Worm (Caenorhabditis elegans): ENCODE results near the gene R08F11.7.

Gene R08F11.7

DNA sequence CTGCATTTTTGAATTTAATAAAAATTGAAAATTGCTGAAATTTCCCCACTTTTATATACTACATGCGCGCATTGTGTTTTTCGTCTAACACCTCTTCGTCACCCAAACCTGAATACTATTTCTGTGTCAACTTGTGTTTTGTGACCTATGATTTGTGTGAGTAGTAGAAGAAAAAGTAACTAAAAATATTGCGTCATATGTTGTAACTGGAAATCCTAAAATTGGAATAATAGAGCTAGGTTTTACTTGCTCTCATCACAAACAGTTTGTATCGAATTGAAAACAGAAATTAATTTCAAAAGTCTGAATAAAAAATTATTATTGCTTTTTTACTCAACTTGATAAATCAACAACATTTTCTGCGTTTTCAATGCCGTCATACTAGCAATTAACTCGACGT lies 15.6 kb downstream of the R08F11.7 start, which contains the start of gene R08F11.4:
Gene R08F11.4 (minus strand): TSS at position 29 of the 400 bp plus-strand sequence.
- TF ChIP-seq nhr-129 (tag; optimal IDR thresholded peaks at IDR 0.05) (peak; percentile 98), fos-1 (tag; optimal IDR thresholded peaks at IDR 0.05) (peak; percentile 5), lin-39 (tag; optimal IDR thresholded peaks at IDR 0.05) (no peak), nhr-10 (tag; optimal IDR thresholded peaks at IDR 0.05) (no peak)

DNA sequence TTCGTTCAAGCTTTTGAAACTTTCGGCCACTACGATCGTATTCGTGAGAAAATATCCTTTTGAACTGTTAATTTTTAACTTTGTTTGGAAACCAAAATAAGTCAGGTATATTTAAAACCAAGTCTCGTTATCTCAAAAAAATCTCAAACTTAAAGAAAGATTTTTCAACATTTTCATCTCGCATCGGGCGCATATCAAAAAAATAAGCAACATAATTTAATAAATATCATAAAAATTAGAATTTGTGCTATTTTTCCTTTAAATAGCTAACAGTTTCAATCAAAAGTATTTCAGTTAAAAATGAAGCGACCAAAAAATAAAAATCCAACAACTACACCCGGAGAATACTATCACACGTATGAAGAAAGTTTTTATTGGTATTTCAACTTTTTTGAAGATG lies 16.1 kb downstream of the R08F11.7 start, which contains the start of gene srw-7:
Gene srw-7 (plus strand): TSS at position 301 of the 400 bp plus-strand sequence.
- TF ChIP-seq unc-55 (GFP tag; optimal IDR thresholded peaks at IDR 0.05): no peak
- no peak for TF ChIP-seq nhr-237 (tag; optimal IDR thresholded peaks at IDR 0.05)
- no peak for TF ChIP-seq nhr-21 (tag; optimal IDR thresholded peaks at IDR 0.05)
- TF ChIP-seq zag-1 (tag; optimal IDR thresholded peaks at IDR 0.05): no peak
- no peak for TF ChIP-seq ZK546.5 (tag; optimal IDR thresholded peaks at IDR 0.05)

DNA sequence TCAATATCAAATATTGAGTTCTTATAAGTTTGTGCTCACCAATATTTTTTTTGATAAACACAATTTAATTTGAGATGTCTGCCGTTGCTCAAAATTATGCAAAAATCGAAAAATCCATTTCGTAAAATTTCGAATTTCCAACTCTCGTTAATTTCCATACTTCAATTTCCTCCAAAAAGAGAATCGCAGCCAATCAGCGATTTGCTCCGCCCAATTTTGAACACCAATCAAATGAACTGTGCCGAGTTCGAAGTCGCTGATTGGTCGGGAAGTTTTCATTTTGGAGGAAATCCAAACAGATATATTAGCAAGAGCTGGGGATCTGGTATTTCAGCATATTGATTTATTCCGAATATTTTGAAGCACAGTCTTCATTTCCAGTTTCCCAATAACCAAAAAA lies 18.0 kb downstream of the R08F11.7 start:
- TF ChIP-seq unc-39 (tag; optimal IDR thresholded peaks at IDR 0.05): no peak

DNA sequence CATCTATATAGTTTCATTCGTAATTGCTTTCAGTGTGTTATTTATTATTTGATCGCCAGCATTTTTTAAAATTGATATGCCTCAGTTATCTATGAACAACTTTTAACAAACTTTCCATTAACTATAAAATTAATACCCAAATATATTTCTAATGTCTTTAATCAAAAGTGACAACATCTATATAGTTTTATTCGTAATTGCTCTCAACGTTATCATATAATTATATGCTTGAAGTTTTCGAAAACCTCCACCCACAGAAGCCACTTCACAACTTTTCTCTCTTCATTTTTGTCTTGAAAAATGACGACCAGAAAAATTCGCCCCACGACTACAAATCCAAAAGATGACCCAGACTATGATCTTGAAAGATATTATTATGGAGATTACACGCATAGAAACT lies 18.5 kb downstream of the R08F11.7 start, which contains the start of gene srw-6:
Gene srw-6 (plus strand): TSS at position 301 of the 400 bp plus-strand sequence.
- no peak for TF ChIP-seq aly-2 (tag; optimal IDR thresholded peaks at IDR 0.05)
- no peak for TF ChIP-seq nhr-129 (tag; optimal IDR thresholded peaks at IDR 0.05)
- no peak for TF ChIP-seq nhr-11 (tag; optimal IDR thresholded peaks at IDR 0.05)
- TF ChIP-seq lsy-2 (tag; optimal IDR thresholded peaks at IDR 0.05): no peak
- TF ChIP-seq nhr-21 (tag; optimal IDR thresholded peaks at IDR 0.05): no peak
- no peak for TF ChIP-seq nhr-237 (tag; optimal IDR thresholded peaks at IDR 0.05)
- no peak for TF ChIP-seq ceh-16 (tag; optimal IDR thresholded peaks at IDR 0.05)
- TF ChIP-seq zag-1 (tag; optimal IDR thresholded peaks at IDR 0.05): no peak
- TF ChIP-seq mab-5 (tag; optimal IDR thresholded peaks at IDR 0.05): no peak
- no peak for TF ChIP-seq nhr-10 (tag; optimal IDR thresholded peaks at IDR 0.05)
- TF ChIP-seq ZK546.5 (tag; optimal IDR thresholded peaks at IDR 0.05): no peak

DNA sequence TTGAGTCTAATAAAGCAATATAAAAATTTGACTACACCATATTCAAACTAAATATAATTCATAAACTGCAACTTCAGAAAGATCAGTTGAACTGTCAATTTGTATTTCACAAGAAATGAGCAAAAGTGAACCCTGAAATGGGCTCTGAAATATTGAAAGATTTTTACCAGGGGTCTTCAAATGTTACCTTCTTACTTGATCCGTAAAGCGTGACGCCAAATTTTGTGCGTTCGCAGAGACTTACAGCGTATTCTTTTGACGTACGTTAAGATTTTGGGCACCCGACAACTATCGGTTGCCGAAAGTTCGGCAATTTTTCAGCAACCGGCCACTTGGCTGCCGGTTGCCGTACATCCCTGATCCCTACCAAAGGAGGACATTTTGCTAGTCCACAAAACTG lies 20.2 kb downstream of the R08F11.7 start:
- no peak for TF ChIP-seq mbf-1 (tag; optimal IDR thresholded peaks at IDR 0.05)
- no peak for TF ChIP-seq gmeb-1 (tag; optimal IDR thresholded peaks at IDR 0.05)
- TF ChIP-seq aly-2 (tag; optimal IDR thresholded peaks at IDR 0.05): no peak
- TF ChIP-seq egl-27 (tag; optimal IDR thresholded peaks at IDR 0.05): no peak
- TF ChIP-seq nhr-77 (tag; optimal IDR thresholded peaks at IDR 0.05): no peak
- no peak for TF ChIP-seq unc-55 (GFP tag; optimal IDR thresholded peaks at IDR 0.05)
- no peak for TF ChIP-seq nhr-237 (tag; optimal IDR thresholded peaks at IDR 0.05)
- TF ChIP-seq sma-3 (GFP tag; optimal IDR thresholded peaks at IDR 0.05): no peak
- no peak for TF ChIP-seq sma-9 (GFP tag; optimal IDR thresholded peaks at IDR 0.05)
- TF ChIP-seq sma-9 (tag; optimal IDR thresholded peaks at IDR 0.05): no peak
- no peak for TF ChIP-seq nhr-10 (tag; optimal IDR thresholded peaks at IDR 0.05)
- no peak for TF ChIP-seq ztf-1 (GFP tag; conservative IDR thresholded peaks at IDR 0.05)
- no peak for TF ChIP-seq ztf-4 (tag; optimal IDR thresholded peaks at IDR 0.05)

DNA sequence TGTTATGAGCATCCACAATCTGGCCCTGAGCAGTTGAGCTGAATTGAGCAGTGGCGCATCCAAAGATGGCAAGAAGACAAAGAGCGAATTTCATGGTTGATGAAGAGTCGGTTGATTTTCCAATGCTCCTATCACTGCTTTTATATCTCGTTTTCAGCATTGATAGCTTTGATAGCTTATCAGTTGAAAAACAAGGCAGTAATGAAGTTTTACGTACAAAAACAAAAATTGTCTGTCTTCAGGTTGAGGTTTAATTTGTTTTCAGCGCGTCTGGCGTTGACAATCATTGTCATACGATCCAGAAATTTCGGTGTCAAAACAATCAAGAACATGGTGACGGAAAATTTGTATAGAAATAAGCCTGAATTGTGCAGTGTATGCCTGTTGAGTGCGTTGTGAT lies 21.7 kb downstream of the R08F11.7 start, which contains the start of gene scl-13:
Gene scl-13 (minus strand): TSS at position 101 of the 400 bp plus-strand sequence.
- TF ChIP-seq lin-39 (tag; optimal IDR thresholded peaks at IDR 0.05) (no peak), egl-27 (tag; optimal IDR thresholded peaks at IDR 0.05) (no peak), ztf-11 (tag; optimal IDR thresholded peaks at IDR 0.05) (no peak), nhr-11 (tag; optimal IDR thresholded peaks at IDR 0.05) (no peak), C34F6.9 (tag; optimal IDR thresholded peaks at IDR 0.05) (no peak)

DNA sequence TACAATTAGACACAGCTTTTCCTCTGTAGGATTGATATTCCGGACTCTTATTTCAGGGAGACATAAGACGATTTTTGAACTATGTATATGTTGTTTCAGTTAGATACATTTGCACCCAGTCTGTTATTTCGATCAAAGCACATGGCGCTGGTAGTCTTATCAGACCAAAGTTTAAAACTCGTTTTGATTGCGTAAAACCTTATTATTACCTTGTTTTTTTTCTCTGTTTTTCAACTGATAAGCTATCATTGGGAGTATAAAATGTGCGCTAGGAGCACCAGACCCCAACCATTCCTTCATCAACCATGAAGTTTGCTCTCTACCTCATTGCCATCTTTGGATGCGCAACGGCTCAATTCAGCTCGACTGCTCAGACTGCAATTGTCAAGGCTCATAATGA lies 22.4 kb downstream of the R08F11.7 start, which contains the start of gene scl-12:
Gene scl-12 (plus strand): TSS at position 301 of the 400 bp plus-strand sequence.
- TF ChIP-seq lin-39 (tag; optimal IDR thresholded peaks at IDR 0.05) (no peak), peb-1 (tag; optimal IDR thresholded peaks at IDR 0.05) (no peak), ztf-4 (tag; optimal IDR thresholded peaks at IDR 0.05) (no peak), mbf-1 (tag; optimal IDR thresholded peaks at IDR 0.05) (no peak), F13H6.1 (tag; optimal IDR thresholded peaks at IDR 0.05) (no peak), snpc-4 (tag; optimal IDR thresholded peaks at IDR 0.05) (no peak), unc-55 (GFP tag; optimal IDR thresholded peaks at IDR 0.05) (no peak), nhr-6 (tag; optimal IDR thresholded peaks at IDR 0.05) (no peak), nhr-23 (tag; optimal IDR thresholded peaks at IDR 0.05) (no peak), ZK546.5 (tag; optimal IDR thresholded peaks at IDR 0.05) (no peak), skn-1 (tag; optimal IDR thresholded peaks at IDR 0.05) (no peak), unc-62 (GFP tag; optimal IDR thresholded peaks at IDR 0.05) (no peak), Y55F3AM.14 (GFP tag; optimal IDR thresholded peaks at IDR 0.05) (no peak), nhr-129 (tag; optimal IDR thresholded peaks at IDR 0.05) (no peak), fos-1 (tag; optimal IDR thresholded peaks at IDR 0.05) (no peak), nhr-12 (tag; optimal IDR thresholded peaks at IDR 0.05) (no peak), R02D3.7 (tag; optimal IDR thresholded peaks at IDR 0.05) (no peak), ztf-1 (GFP tag; conservative IDR thresholded peaks at IDR 0.05) (no peak), sma-3 (GFP tag; optimal IDR thresholded peaks at IDR 0.05) (no peak), ztf-11 (tag; optimal IDR thresholded peaks at IDR 0.05) (no peak)

All from whole organism, L2 larva.